Fruit fly (Drosophila melanogaster): ENCODE measurements around the gene CG11307.

DNA sequence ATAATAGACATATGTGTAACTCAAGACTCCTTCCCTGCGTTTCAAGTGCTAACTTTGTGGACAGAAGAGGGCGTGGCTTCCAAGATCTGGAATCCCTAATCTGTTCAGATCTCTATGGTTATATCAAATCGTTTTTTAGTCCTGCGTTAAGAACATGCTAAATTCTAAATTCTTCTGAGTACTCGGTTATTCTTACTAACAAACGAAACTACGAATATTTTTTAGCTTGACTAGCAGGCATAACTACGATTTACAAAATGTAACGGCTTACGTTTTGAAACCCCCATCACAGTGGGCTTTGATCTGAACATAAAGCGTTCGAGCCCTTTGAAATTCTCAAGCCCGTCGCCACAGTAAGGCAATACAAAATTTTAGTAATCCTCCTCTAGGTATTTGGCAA is 21.6 kb downstream of the CG11307 start, which contains the start of gene CG32445:
- TF ChIP-seq CTCF (optimal IDR thresholded peaks at IDR 0.05) (no peak), CG8478 (optimal IDR thresholded peaks at IDR 0.05) (no peak)
